Fruit fly (Drosophila melanogaster) whole organism, wandering third instar larva: ENCODE results near the gene ps.

Source experiments
- Abd-B ChIP-seq: fragments of >200 bp; optimal IDR thresholded peaks from 2 replicates; lab custom pipeline; 2017; ENCODE audit warnings: missing biosample characterization, missing genetic modification characterization
- CG32264 ChIP-seq: fragments of 200-800 bp; sonication (Bioruptor generic); optimal IDR thresholded peaks from 2 replicates; lab custom pipeline; 2016; ENCODE audit warnings: missing biosample characterization, missing genetic modification characterization
- CG9705 ChIP-seq: fragments of 200-800 bp; sonication (Bioruptor generic); optimal IDR thresholded peaks from 2 replicates; lab custom pipeline; 2018; ENCODE audit warnings: missing biosample characterization, mild to moderate bottlenecking, missing genetic modification characterization
- CrebA ChIP-seq: fragments of 200-800 bp; sonication (Bioruptor generic); optimal IDR thresholded peaks from 2 replicates; lab custom pipeline; 2016; ENCODE audit warnings: missing biosample characterization, mild to moderate bottlenecking, missing genetic modification characterization, borderline replicate concordance
- Dfd ChIP-seq: fragments of >200 bp; optimal IDR thresholded peaks from 2 replicates; lab custom pipeline; 2017; ENCODE audit warnings: missing biosample characterization, missing genetic modification characterization
- Dif ChIP-seq: fragments of 200-275, 200-300 bp; sonication (Bioruptor generic); optimal IDR thresholded peaks from 2 replicates; lab custom pipeline; 2018; ENCODE audit warnings: missing biosample characterization, missing genetic modification characterization; ENCODE audit not compliant: partially characterized antibody
- GATAd ChIP-seq: sonication (Bioruptor generic); optimal IDR thresholded peaks from 2 replicates; lab custom pipeline; 2016; ENCODE audit warnings: missing biosample characterization, missing genetic modification characterization
- HLH106 ChIP-seq: fragments of 200-800 bp; optimal IDR thresholded peaks from 3 replicates; lab custom pipeline; 2019; ENCODE audit warnings: missing biosample characterization, mild to moderate bottlenecking, missing genetic modification characterization, moderate library complexity
- Hnf4 ChIP-seq: fragments of 200-800 bp; sonication (Bioruptor generic); optimal IDR thresholded peaks from 2 replicates; lab custom pipeline; 2016; ENCODE audit warnings: missing biosample characterization, mild to moderate bottlenecking, missing genetic modification characterization
- Hr78 ChIP-seq: fragments of >200 bp; optimal IDR thresholded peaks from 2 replicates; lab custom pipeline; 2017; ENCODE audit warnings: missing biosample characterization, missing genetic modification characterization
- Hr83 ChIP-seq: fragments of 200-300 bp; sonication (Bioruptor generic); optimal IDR thresholded peaks from 2 replicates; lab custom pipeline; 2016; ENCODE audit warnings: missing biosample characterization, mild to moderate bottlenecking, missing genetic modification characterization, moderate library complexity; ENCODE audit not compliant: poor library complexity, severe bottlenecking
- Jra ChIP-seq: sonication (Bioruptor generic); optimal IDR thresholded peaks from 2 replicates; lab custom pipeline; 2016; ENCODE audit warnings: missing biosample characterization, missing genetic modification characterization
- Mio ChIP-seq: sonication (Bioruptor generic); optimal IDR thresholded peaks from 2 replicates; lab custom pipeline; 2016; ENCODE audit warnings: missing biosample characterization, missing genetic modification characterization
- Myc ChIP-seq: fragments of >200 bp; optimal IDR thresholded peaks from 2 replicates; lab custom pipeline; 2017
- N ChIP-seq: fragments of >200 bp; optimal IDR thresholded peaks from 2 replicates; lab custom pipeline; 2018; ENCODE audit warnings: missing biosample characterization, missing external identifiers, missing genetic modification characterization
- OdsH ChIP-seq: fragments of 200-800 bp; sonication (Bioruptor generic); optimal IDR thresholded peaks from 2 replicates; lab custom pipeline; 2016; ENCODE audit warnings: missing biosample characterization, mild to moderate bottlenecking, missing genetic modification characterization
- Rel ChIP-seq, 2 experiments: fragments of 200-800 bp; sonication (Bioruptor generic) in 1 of 2; optimal IDR thresholded peaks; 2 replicates in 1 of 2; 3 replicates in 1 of 2; lab custom pipeline; 2016 to 2019; ENCODE audit warnings: mild to moderate bottlenecking in 2 of 2, missing biosample characterization in 2 of 2, missing genetic modification characterization in 2 of 2, moderate library complexity in 1 of 2
- Sp1 ChIP-seq: fragments of 200-800 bp; sonication (Bioruptor generic); optimal IDR thresholded peaks from 3 replicates; lab custom pipeline; 2019; ENCODE audit warnings: missing biosample characterization, mild to moderate bottlenecking, missing genetic modification characterization, moderate library complexity
- Vsx2 ChIP-seq: fragments of 200-300, 225-300 bp; sonication (Bioruptor generic); optimal IDR thresholded peaks from 2 replicates; lab custom pipeline; 2018; ENCODE audit warnings: missing biosample characterization, missing genetic modification characterization; ENCODE audit not compliant: partially characterized antibody
- br ChIP-seq: fragments of 200-800 bp; sonication (Bioruptor generic); optimal IDR thresholded peaks from 2 replicates; lab custom pipeline; 2016; ENCODE audit warnings: missing biosample characterization, missing genetic modification characterization
- brk ChIP-seq: fragments of 200-800 bp; sonication (Bioruptor generic); optimal IDR thresholded peaks from 2 replicates; lab custom pipeline; 2016; ENCODE audit warnings: missing biosample characterization, mild to moderate bottlenecking, missing genetic modification characterization
- dl ChIP-seq, 2 experiments: fragments of 175-275, 200-275 bp in 1 of 2; fragments of 200-275 bp in 1 of 2; sonication (Bioruptor generic); optimal IDR thresholded peaks; lab custom pipeline; 2018; ENCODE audit warnings: mild to moderate bottlenecking in 2 of 2, missing biosample characterization in 2 of 2, missing genetic modification characterization in 2 of 2, moderate library complexity in 2 of 2; ENCODE audit not compliant: partially characterized antibody in 2 of 2, insufficient read depth in 1 of 2
- dmrt93B ChIP-seq: fragments of 200-800 bp; sonication (Bioruptor generic); optimal IDR thresholded peaks from 2 replicates; lab custom pipeline; 2018; ENCODE audit warnings: missing biosample characterization, mild to moderate bottlenecking, missing genetic modification characterization
- dsf ChIP-seq: sonication (Bioruptor generic); optimal IDR thresholded peaks from 2 replicates; lab custom pipeline; 2016; ENCODE audit warnings: missing biosample characterization, missing genetic modification characterization, borderline replicate concordance
- ey ChIP-seq: fragments of 200-800 bp; sonication (Bioruptor generic); optimal IDR thresholded peaks from 2 replicates; lab custom pipeline; 2016; ENCODE audit warnings: missing biosample characterization, missing genetic modification characterization
- foxo ChIP-seq, 2 experiments: fragments of 200-800 bp; sonication (Bioruptor generic); optimal IDR thresholded peaks; 2 replicates in 1 of 2; 3 replicates in 1 of 2; lab custom pipeline; 2016 to 2017; ENCODE audit warnings: missing biosample characterization in 2 of 2, missing genetic modification characterization in 2 of 2
- fru ChIP-seq: fragments of 200-800 bp; sonication (Bioruptor generic); optimal IDR thresholded peaks from 3 replicates; lab custom pipeline; 2016; ENCODE audit warnings: missing biosample characterization, mild to moderate bottlenecking, missing genetic modification characterization
- h ChIP-seq: fragments of 200-800 bp; sonication (Bioruptor generic); optimal IDR thresholded peaks from 3 replicates; lab custom pipeline; 2016; ENCODE audit warnings: missing biosample characterization, mild to moderate bottlenecking, missing genetic modification characterization
- jim ChIP-seq: fragments of 175-275, 200-325 bp; sonication (Bioruptor generic); optimal IDR thresholded peaks from 2 replicates; lab custom pipeline; 2016; ENCODE audit warnings: missing biosample characterization, mild to moderate bottlenecking, missing genetic modification characterization
- lola ChIP-seq: fragments of >200 bp; optimal IDR thresholded peaks from 2 replicates; lab custom pipeline; 2017; ENCODE audit warnings: missing biosample characterization, missing genetic modification characterization
- pan ChIP-seq: fragments of >200 bp; optimal IDR thresholded peaks from 2 replicates; lab custom pipeline; 2017
- psq ChIP-seq: fragments of 200-800 bp; sonication (Bioruptor generic); optimal IDR thresholded peaks from 3 replicates; lab custom pipeline; 2017; ENCODE audit warnings: missing biosample characterization, mild to moderate bottlenecking, missing genetic modification characterization, moderate library complexity
- rgr ChIP-seq: fragments of 200-800 bp; sonication (Bioruptor generic); optimal IDR thresholded peaks from 3 replicates; lab custom pipeline; 2016; ENCODE audit warnings: missing biosample characterization, mild to moderate bottlenecking, missing genetic modification characterization
- sage ChIP-seq: fragments of 200-800 bp; sonication (Bioruptor generic); optimal IDR thresholded peaks from 2 replicates; lab custom pipeline; 2016; ENCODE audit warnings: missing biosample characterization, mild to moderate bottlenecking, missing genetic modification characterization
- sv ChIP-seq: fragments of 200-800 bp; sonication (Bioruptor generic); optimal IDR thresholded peaks from 3 replicates; lab custom pipeline; 2016; ENCODE audit warnings: missing biosample characterization, missing genetic modification characterization
- tai ChIP-seq: sonication (Bioruptor generic); optimal IDR thresholded peaks from 2 replicates; lab custom pipeline; 2016; ENCODE audit warnings: missing biosample characterization, missing genetic modification characterization
- usp ChIP-seq: fragments of >200 bp; optimal IDR thresholded peaks from 2 replicates; lab custom pipeline; 2017; ENCODE audit warnings: missing biosample characterization, missing genetic modification characterization
- woc ChIP-seq: sonication (Bioruptor generic); optimal IDR thresholded peaks from 2 replicates; lab custom pipeline; 2016; ENCODE audit warnings: missing biosample characterization, mild to moderate bottlenecking, missing genetic modification characterization

Gene ps

dm6 chr3R:9401127-9401603, 16.6 kb upstream of the ps start, which contains the start of the genes RpL34b and CG8132:
TSS of gene RpL34b (minus strand) at chr3R:9401226.
TSS of gene CG8132 (plus strand) at chr3R:9401495.
- peak; percentile 96 for TF ChIP-seq Jra
- TF ChIP-seq Hnf4 (GFP tag; lab: Kevin White, UChicago) = peak; percentile 97
- peak; percentile 86 for TF ChIP-seq woc (GFP tag; lab: Kevin White, UChicago)
- TF ChIP-seq dl (GFP tag; optimal IDR thresholded peaks at IDR 0.05; lab: Kevin White, UChicago; ENCODE audit: insufficient read depth in 1 of 2, partially characterized antibody in 2 of 2) = no peak
- peak; percentile 83 for TF ChIP-seq Myc (lab: Kevin White, UChicago)
- peak; percentile 93 for TF ChIP-seq ey (GFP tag; lab: Kevin White, UChicago)
- peak; percentile 17 for TF ChIP-seq Dif (GFP tag; lab: Kevin White, UChicago)
- TF ChIP-seq Rel (GFP tag; optimal IDR thresholded peaks at IDR 0.05; lab: Kevin White, UChicago) = peak; percentile 73
- TF ChIP-seq Rel (tag; optimal IDR thresholded peaks at IDR 0.05; lab: Kevin White, UChicago) = peak; percentile 84
- TF ChIP-seq h (GFP tag; lab: Kevin White, UChicago) = peak; percentile 98
- TF ChIP-seq br (GFP tag; lab: Kevin White, UChicago) = peak; percentile 96
- TF ChIP-seq tai (GFP tag; lab: Kevin White, UChicago) = no peak
- TF ChIP-seq Vsx2 = no peak
- peak; percentile 87 for TF ChIP-seq Mio (GFP tag; lab: Kevin White, UChicago)
- peak; percentile 73 for TF ChIP-seq CG32264 (GFP tag; lab: Kevin White, UChicago)
- peak; percentile 96 for TF ChIP-seq Sp1 (GFP tag; lab: Kevin White, UChicago)
- TF ChIP-seq psq (GFP tag; lab: Kevin White, UChicago) = peak; percentile 88
- no peak for TF ChIP-seq N
- no peak for TF ChIP-seq Abd-B
- TF ChIP-seq sv = peak; percentile 97
- TF ChIP-seq fru (GFP tag; lab: Kevin White, UChicago) = peak; percentile 95
- TF ChIP-seq Hr83 = peak; percentile 96
- peak; percentile 96 for TF ChIP-seq rgr (GFP tag; lab: Kevin White, UChicago)
- TF ChIP-seq sage (GFP tag; lab: Kevin White, UChicago) = no peak
- peak; percentile 91 for TF ChIP-seq GATAd (GFP tag; lab: Kevin White, UChicago)
- peak; percentile 93 for TF ChIP-seq OdsH (GFP tag; lab: Kevin White, UChicago)
- TF ChIP-seq brk (GFP tag; lab: Kevin White, UChicago) = no peak
- no peak for TF ChIP-seq pan (lab: Kevin White, UChicago)
- TF ChIP-seq foxo (GFP tag; optimal IDR thresholded peaks at IDR 0.05; lab: Kevin White, UChicago) = peak; percentile 27 to 98
- TF ChIP-seq lola (GFP tag; lab: Kevin White, UChicago) = no peak
- peak; percentile 96 for TF ChIP-seq dmrt93B (GFP tag; lab: Kevin White, UChicago)
- TF ChIP-seq usp (GFP tag; lab: Kevin White, UChicago) = no peak
- TF ChIP-seq Hr78 (GFP tag; lab: Kevin White, UChicago) = no peak
- TF ChIP-seq jim (GFP tag; lab: Kevin White, UChicago) = peak; percentile 85
- no peak for TF ChIP-seq Dfd (GFP tag; lab: Kevin White, UChicago)
- TF ChIP-seq HLH106 (tag; lab: Kevin White, UChicago) = peak; percentile 97
- peak; percentile 90 for TF ChIP-seq dsf (GFP tag; lab: Kevin White, UChicago)
- TF ChIP-seq CrebA (GFP tag; lab: Kevin White, UChicago) = no peak
- peak; percentile 97 for TF ChIP-seq CG9705 (GFP tag; lab: Kevin White, UChicago)

- TF ChIP-seq Hr83 (peak; percentile 73), GATAd (GFP tag; lab: Kevin White, UChicago) (peak; percentile 11), psq (GFP tag; lab: Kevin White, UChicago) (peak; percentile 62), fru (GFP tag; lab: Kevin White, UChicago) (no peak), lola (GFP tag; lab: Kevin White, UChicago) (no peak), CG9705 (GFP tag; lab: Kevin White, UChicago) (peak; percentile 31), foxo (GFP tag; optimal IDR thresholded peaks at IDR 0.05; lab: Kevin White, UChicago) (peak in 1 of 2 experiments; percentile 86), dl (GFP tag; optimal IDR thresholded peaks at IDR 0.05; lab: Kevin White, UChicago; ENCODE audit: insufficient read depth in 1 of 2, partially characterized antibody in 2 of 2) (no peak), OdsH (GFP tag; lab: Kevin White, UChicago) (peak; percentile 61), tai (GFP tag; lab: Kevin White, UChicago) (no peak), Rel (GFP tag; optimal IDR thresholded peaks at IDR 0.05; lab: Kevin White, UChicago) (no peak), Rel (tag; optimal IDR thresholded peaks at IDR 0.05; lab: Kevin White, UChicago) (peak; percentile 98), sage (GFP tag; lab: Kevin White, UChicago) (no peak), dsf (GFP tag; lab: Kevin White, UChicago) (no peak), Dfd (GFP tag; lab: Kevin White, UChicago) (no peak), brk (GFP tag; lab: Kevin White, UChicago) (no peak), Dif (GFP tag; lab: Kevin White, UChicago) (no peak), Myc (lab: Kevin White, UChicago) (peak; percentile 34), jim (GFP tag; lab: Kevin White, UChicago) (peak; percentile 8), ey (GFP tag; lab: Kevin White, UChicago) (peak; percentile 83), sv (peak; percentile 81), pan (lab: Kevin White, UChicago) (no peak), CG32264 (GFP tag; lab: Kevin White, UChicago) (peak; percentile 75), h (GFP tag; lab: Kevin White, UChicago) (no peak), Mio (GFP tag; lab: Kevin White, UChicago) (no peak), rgr (GFP tag; lab: Kevin White, UChicago) (peak; percentile 82)
Observed at dm6 chr3R:9404104-9404512, 13.6 kb upstream of the ps start, which contains the start of the genes CG9356, BBIP1 and CG8135. TSS of gene CG9356 (minus strand) at chr3R:9404269. TSS of gene BBIP1 (plus strand) at chr3R:9404385. TSS of gene CG8135 (plus strand) at chr3R:9404385.
